Fruit fly (Drosophila melanogaster) whole organism, embryonic: ENCODE measurements around the gene Ir31a.
A peak's percentile ranks its signal among the peaks of the same experiment; 100 is the strongest.

Experiments
- Aef1 ChIP-seq: fragments of 200-800 bp; sonication (Bioruptor generic); IDR thresholded peaks from 3 replicates; pipeline ENCODE4 v1.3.6; 2022; ENCODE audit warnings: missing biosample characterization, missing genetic modification characterization
- BEAF-32 ChIP-seq: fragments of 200-800 bp; sonication (Bioruptor generic); optimal IDR thresholded peaks from 3 replicates; lab custom pipeline; 2017; ENCODE audit warnings: missing biosample characterization, missing genetic modification characterization, mild to moderate bottlenecking, moderate library complexity, missing genetic modification reagents
- CG10979 ChIP-seq: fragments of 200-800 bp; sonication (Bioruptor generic); optimal IDR thresholded peaks from 2 replicates; lab custom pipeline; 2018; ENCODE audit warnings: missing biosample characterization, mild to moderate bottlenecking, missing genetic modification characterization, moderate library complexity
- CG11085 ChIP-seq: fragments of 200-800 bp; sonication (Bioruptor generic); IDR thresholded peaks from 2 replicates; pipeline ENCODE4 v1.3.6; 2022; ENCODE audit warnings: missing biosample characterization, missing genetic modification characterization
- CG12155 ChIP-seq: fragments of 200-800 bp; sonication (Bioruptor generic); optimal IDR thresholded peaks from 3 replicates; lab custom pipeline; 2016; ENCODE audit warnings: missing biosample characterization, missing genetic modification characterization
- CG12299 ChIP-seq: fragments of 200-800 bp; sonication (Bioruptor generic); optimal IDR thresholded peaks from 2 replicates; lab custom pipeline; 2018; ENCODE audit warnings: missing biosample characterization, mild to moderate bottlenecking, missing genetic modification characterization
- CG14667 ChIP-seq: fragments of 200-800 bp; sonication (Bioruptor generic); IDR thresholded peaks from 2 replicates; pipeline ENCODE4 v1.3.6; 2022; ENCODE audit warnings: missing biosample characterization, missing genetic modification characterization
- CG14965 ChIP-seq: fragments of 200-800 bp; sonication (Bioruptor generic); optimal IDR thresholded peaks from 2 replicates; lab custom pipeline; 2016; ENCODE audit warnings: missing biosample characterization, missing genetic modification characterization, borderline replicate concordance
- CG1529 ChIP-seq: fragments of 200-800 bp; sonication (Bioruptor generic); optimal IDR thresholded peaks from 3 replicates; lab custom pipeline; 2018; ENCODE audit warnings: missing biosample characterization, missing genetic modification characterization
- CG15696 ChIP-seq: fragments of 200-800 bp; sonication (Bioruptor generic); optimal IDR thresholded peaks from 2 replicates; lab custom pipeline; 2019; ENCODE audit warnings: missing biosample characterization, mild to moderate bottlenecking, missing genetic modification characterization, moderate library complexity
- CG1603 ChIP-seq: fragments of 200-800 bp; sonication (Bioruptor generic); optimal IDR thresholded peaks from 2 replicates; lab custom pipeline; 2019; ENCODE audit warnings: missing biosample characterization, mild to moderate bottlenecking, missing genetic modification characterization, moderate library complexity
- CG16815 ChIP-seq: fragments of 200-800 bp; sonication (Bioruptor generic); optimal IDR thresholded peaks from 3 replicates; lab custom pipeline; 2017; ENCODE audit warnings: missing biosample characterization, mild to moderate bottlenecking, missing genetic modification characterization
- CG17361 ChIP-seq: fragments of 200-800 bp; sonication (Bioruptor generic); IDR thresholded peaks from 3 replicates; pipeline ENCODE4 v1.3.6; 2022; ENCODE audit warnings: missing biosample characterization, missing genetic modification characterization
- CG17829 ChIP-seq: fragments of 200-800 bp; optimal IDR thresholded peaks from 2 replicates; lab custom pipeline; 2019; ENCODE audit warnings: missing biosample characterization, mild to moderate bottlenecking, missing genetic modification characterization, moderate library complexity
- CG17912 ChIP-seq: fragments of 200-800 bp; sonication (Bioruptor generic); optimal IDR thresholded peaks from 2 replicates; lab custom pipeline; 2018; ENCODE audit warnings: missing biosample characterization, mild to moderate bottlenecking, missing genetic modification characterization
- CG18011 ChIP-seq: fragments of 200-800 bp; sonication (Bioruptor generic); optimal IDR thresholded peaks from 2 replicates; lab custom pipeline; 2017; ENCODE audit warnings: missing biosample characterization, missing genetic modification characterization, mild to moderate bottlenecking, moderate library complexity, missing genotype
- CG18619 ChIP-seq: fragments of 200-800 bp; sonication (Bioruptor generic); optimal IDR thresholded peaks from 3 replicates; lab custom pipeline; 2017; ENCODE audit warnings: missing biosample characterization, mild to moderate bottlenecking, missing genetic modification characterization
- CG2199 ChIP-seq: fragments of 200-800 bp; sonication (Bioruptor generic); IDR thresholded peaks from 3 replicates; pipeline ENCODE4 v1.3.6; 2022; ENCODE audit warnings: missing biosample characterization, missing genetic modification characterization
- CG32772 ChIP-seq: fragments of 200-800 bp; sonication (Bioruptor generic); IDR thresholded peaks from 2 replicates; pipeline ENCODE4 v1.3.6; 2022; ENCODE audit warnings: missing biosample characterization, missing genetic modification characterization
- CG4617 ChIP-seq: fragments of 200-800 bp; sonication (Bioruptor generic); optimal IDR thresholded peaks from 3 replicates; lab custom pipeline; 2016; ENCODE audit warnings: missing biosample characterization, missing genetic modification characterization, borderline replicate concordance
- CG6683 ChIP-seq: fragments of 200-800 bp; sonication (Bioruptor generic); optimal IDR thresholded peaks from 2 replicates; lab custom pipeline; 2017; ENCODE audit warnings: missing biosample characterization, mild to moderate bottlenecking, missing genetic modification characterization, missing genetic modification reagents
- CG8765 ChIP-seq: fragments of 200-800 bp; sonication (Bioruptor generic); IDR thresholded peaks from 2 replicates; pipeline ENCODE4 v1.3.6; 2022; ENCODE audit warnings: missing biosample characterization, missing genetic modification characterization
- CHES-1-like ChIP-seq: fragments of 200-800 bp; sonication (Bioruptor generic); optimal IDR thresholded peaks from 2 replicates; lab custom pipeline; 2016; ENCODE audit warnings: missing biosample characterization, missing genetic modification characterization
- CkIIα-i1 ChIP-seq: fragments of 200-800 bp; sonication (Bioruptor generic); IDR thresholded peaks from 2 replicates; pipeline ENCODE4 v1.3.6; 2022; ENCODE audit warnings: missing biosample characterization, missing genetic modification characterization
- D ChIP-seq, 2 experiments: fragments of 200-800 bp in 1 of 2; fragments of >200 bp in 1 of 2; sonication (Bioruptor generic) in 1 of 2; optimal IDR thresholded peaks; 2 replicates in 1 of 2; 3 replicates in 1 of 2; lab custom pipeline; 2017; ENCODE audit warnings: mild to moderate bottlenecking in 1 of 2, missing biosample characterization in 1 of 2, missing genetic modification characterization in 1 of 2, missing genetic modification reagents in 1 of 2
- HmgD ChIP-seq: fragments of 200-800 bp; sonication (Bioruptor generic); optimal IDR thresholded peaks from 3 replicates; lab custom pipeline; 2016; ENCODE audit warnings: missing biosample characterization, missing genetic modification characterization
- Jarid2 ChIP-seq: fragments of 200-800 bp; sonication (Bioruptor generic); optimal IDR thresholded peaks from 3 replicates; lab custom pipeline; 2017; ENCODE audit warnings: mild to moderate bottlenecking, missing biosample characterization, missing genetic modification reagents, missing genetic modification characterization
- Kr ChIP-seq: fragments of 200-800 bp; sonication (Bioruptor generic); optimal IDR thresholded peaks from 2 replicates; lab custom pipeline; 2017; ENCODE audit warnings: missing biosample characterization, mild to moderate bottlenecking, missing genetic modification characterization
- Sry-β ChIP-seq: fragments of 200-800 bp; sonication (Bioruptor generic); optimal IDR thresholded peaks from 2 replicates; lab custom pipeline; 2018; ENCODE audit warnings: missing biosample characterization, mild to moderate bottlenecking, missing genetic modification characterization, moderate library complexity
- Xrp1 ChIP-seq: fragments of 200-800 bp; sonication (Bioruptor generic); IDR thresholded peaks from 2 replicates; pipeline ENCODE4 v1.3.6; 2022; ENCODE audit warnings: missing biosample characterization, missing genetic modification characterization
- amos ChIP-seq: fragments of 200-800 bp; sonication (Bioruptor generic); IDR thresholded peaks from 2 replicates; pipeline ENCODE4 v1.3.6; 2022; ENCODE audit warnings: missing biosample characterization, missing genetic modification characterization; ENCODE audit not compliant: partially characterized antibody
- ase ChIP-seq: fragments of 200-800 bp; sonication (Bioruptor generic); IDR thresholded peaks from 3 replicates; pipeline ENCODE4 v1.3.6; 2022; ENCODE audit warnings: missing biosample characterization, missing genetic modification characterization
- ato ChIP-seq: fragments of 200-800 bp; sonication (Bioruptor generic); IDR thresholded peaks from 2 replicates; pipeline ENCODE4 v1.3.6; 2022; ENCODE audit warnings: missing biosample characterization, missing genetic modification characterization; ENCODE audit not compliant: partially characterized antibody
- bcd ChIP-seq: fragments of 200-800 bp; sonication (Bioruptor generic); optimal IDR thresholded peaks from 2 replicates; lab custom pipeline; 2017; ENCODE audit warnings: missing biosample characterization, mild to moderate bottlenecking, missing genetic modification characterization
- bsh ChIP-seq, 2 experiments: fragments of 200-800 bp; sonication (Bioruptor generic); optimal IDR thresholded peaks; 2 replicates each; lab custom pipeline; 2017 to 2018; ENCODE audit warnings: mild to moderate bottlenecking in 2 of 2, missing biosample characterization in 2 of 2, missing genetic modification characterization in 2 of 2, moderate library complexity in 1 of 2
- ci ChIP-seq: fragments of 200-800 bp; sonication (Bioruptor generic); IDR thresholded peaks from 3 replicates; pipeline ENCODE4 v1.3.6; 2022; ENCODE audit warnings: missing biosample characterization, missing genetic modification characterization
- da ChIP-seq: fragments of 200-800 bp; sonication (Bioruptor generic); optimal IDR thresholded peaks from 2 replicates; lab custom pipeline; 2016; ENCODE audit warnings: missing biosample characterization, missing genetic modification characterization
- esg ChIP-seq: fragments of 200-800 bp; sonication (Bioruptor generic); conservative IDR thresholded peaks from 2 replicates; pipeline ENCODE4 v1.3.6; 2022; ENCODE audit warnings: missing biosample characterization, missing genetic modification characterization
- gsb ChIP-seq: fragments of 200-800 bp; sonication (Bioruptor generic); IDR thresholded peaks from 2 replicates; pipeline ENCODE4 v1.3.6; 2022; ENCODE audit warnings: missing biosample characterization, missing genetic modification characterization
- hbn ChIP-seq: fragments of 200-800 bp; sonication (Bioruptor generic); IDR thresholded peaks from 2 replicates; pipeline ENCODE4 v1.3.6; 2022; ENCODE audit warnings: missing biosample characterization, missing genetic modification characterization; ENCODE audit not compliant: partially characterized antibody
- hkb ChIP-seq, 2 experiments: fragments of 200-800 bp in 1 of 2; fragments of >200 bp in 1 of 2; sonication (Bioruptor generic) in 1 of 2; IDR thresholded peaks in 1 of 2; optimal IDR thresholded peaks in 1 of 2; 2 replicates each; pipeline versions ENCODE4 v1.3.6 to Lab custom; 2017 to 2022; ENCODE audit warnings: missing biosample characterization in 1 of 2, missing genetic modification characterization in 1 of 2
- jigr1 ChIP-seq: fragments of 200-800 bp; sonication (Bioruptor generic); IDR thresholded peaks from 3 replicates; pipeline ENCODE4 v1.3.6; 2022; ENCODE audit warnings: missing biosample characterization, missing genetic modification characterization
- jumu ChIP-seq: fragments of 200-800 bp; sonication (Bioruptor generic); optimal IDR thresholded peaks from 3 replicates; lab custom pipeline; 2016; ENCODE audit warnings: missing biosample characterization, missing genetic modification characterization
- odd ChIP-seq: fragments of 200-800 bp; sonication (Bioruptor generic); optimal IDR thresholded peaks from 2 replicates; lab custom pipeline; 2017; ENCODE audit warnings: missing biosample characterization, mild to moderate bottlenecking, missing genetic modification characterization
- pros ChIP-seq: fragments of 200-800 bp; sonication (Bioruptor generic); optimal IDR thresholded peaks from 3 replicates; lab custom pipeline; 2019; ENCODE audit warnings: missing biosample characterization, mild to moderate bottlenecking, missing genetic modification characterization, moderate library complexity
- slbo ChIP-seq: fragments of 200-800 bp; sonication (Bioruptor generic); IDR thresholded peaks from 2 replicates; pipeline ENCODE4 v1.3.6; 2022; ENCODE audit warnings: missing biosample characterization, missing genetic modification characterization
- stc ChIP-seq: fragments of 200-800 bp; sonication (Bioruptor generic); IDR thresholded peaks from 2 replicates; pipeline ENCODE4 v1.3.6; 2022; ENCODE audit warnings: missing biosample characterization, missing genetic modification characterization
- vfl ChIP-seq: fragments of 200-800 bp; sonication (Bioruptor generic); optimal IDR thresholded peaks from 2 replicates; lab custom pipeline; 2016; ENCODE audit warnings: missing biosample characterization, missing genetic modification characterization
- zf30C ChIP-seq: fragments of 200-800 bp; sonication (Bioruptor generic); optimal IDR thresholded peaks from 3 replicates; lab custom pipeline; 2018; ENCODE audit warnings: missing biosample characterization, mild to moderate bottlenecking, missing genetic modification characterization

Gene Ir31a

DNA sequence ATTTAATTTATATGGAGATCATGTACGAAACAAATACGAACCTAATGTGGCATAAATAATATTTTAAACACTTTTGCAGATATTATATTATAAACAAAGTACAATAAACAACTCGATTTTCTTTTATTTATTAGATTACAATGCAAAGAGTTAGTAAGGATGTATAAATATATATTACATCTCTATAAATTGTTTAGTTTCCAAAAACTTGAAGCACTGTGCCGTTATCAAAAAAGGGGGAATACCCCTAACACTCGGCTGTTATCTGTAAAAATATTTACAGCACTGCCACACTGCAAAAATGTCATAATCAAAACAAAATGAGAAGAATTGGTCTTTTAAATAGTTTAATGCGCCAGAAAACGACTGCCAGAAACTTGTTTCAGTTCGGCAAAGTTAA is 23.2 kb downstream of the Ir31a start, which contains the start of gene CG5188 (continued):
- TF ChIP-seq CG17361: peak; percentile 69; the same call in 2 of the 3 replicates
- TF ChIP-seq amos: no peak; the same call in 1 of the 2 replicates
- no peak for TF ChIP-seq CG8765
- TF ChIP-seq CG1603 (tag; lab: Kevin White, UChicago): peak; percentile 28
- TF ChIP-seq gsb (GFP tag; lab: Robert Waterston, UW): no peak
- TF ChIP-seq CG1529 (GFP tag; lab: Kevin White, UChicago): peak; percentile 9
- no peak for TF ChIP-seq bcd (GFP tag; lab: Kevin White, UChicago)
- peak; percentile 17 for TF ChIP-seq CG15696 (tag; lab: Kevin White, UChicago)
- no peak for TF ChIP-seq CG32772 (GFP tag; lab: Robert Waterston, UW)
- peak; percentile 68 for TF ChIP-seq CG17829
- peak; percentile 16 for TF ChIP-seq CG18619 (GFP tag; lab: Kevin White, UChicago)
- TF ChIP-seq ci (GFP tag; lab: Robert Waterston, UW): peak; percentile 73; the same call in 2 of the 3 replicates
- TF ChIP-seq CG12155 (GFP tag; lab: Kevin White, UChicago): peak; percentile 37
- no peak for TF ChIP-seq pros (GFP tag; lab: Kevin White, UChicago)
- TF ChIP-seq jigr1 (GFP tag; lab: Robert Waterston, UW): no peak
- no peak for TF ChIP-seq hkb (optimal IDR thresholded peaks at IDR 0.05; lab: Kevin White, UChicago)
- TF ChIP-seq hkb (GFP tag; IDR thresholded peaks at IDR 0.05; lab: Robert Waterston, UW): peak; percentile 61; the same call in 1 of the 2 replicates
- TF ChIP-seq da: no peak
- no peak for TF ChIP-seq CG17912 (GFP tag; lab: Kevin White, UChicago)
- no peak for TF ChIP-seq CkIIα-i1
- TF ChIP-seq CG18011: no peak
- no peak for TF ChIP-seq D (optimal IDR thresholded peaks at IDR 0.05; lab: Kevin White, UChicago)
- no peak for TF ChIP-seq D (GFP tag; optimal IDR thresholded peaks at IDR 0.05; lab: Kevin White, UChicago)
- TF ChIP-seq CG2199 (GFP tag; lab: Robert Waterston, UW): no peak
- TF ChIP-seq Xrp1: peak; percentile 62; the same call in 1 of the 2 replicates
- no peak for TF ChIP-seq Kr
- no peak for TF ChIP-seq ase (GFP tag; lab: Robert Waterston, UW)
- TF ChIP-seq Jarid2 (GFP tag; lab: Kevin White, UChicago): no peak
- peak; percentile 19 for TF ChIP-seq CG4617
- peak; percentile 53; the same call in 1 of the 2 replicates for TF ChIP-seq ato (GFP tag; lab: Robert Waterston, UW)
- no peak for TF ChIP-seq CG6683 (GFP tag; lab: Kevin White, UChicago)
- no peak for TF ChIP-seq zf30C (GFP tag; lab: Kevin White, UChicago)
- TF ChIP-seq stc (GFP tag; lab: Robert Waterston, UW): peak; percentile 62; the same call in 1 of the 2 replicates
- TF ChIP-seq hbn (GFP tag; lab: Robert Waterston, UW): no peak
- TF ChIP-seq Sry-β (GFP tag; lab: Kevin White, UChicago): no peak
- no peak for TF ChIP-seq CG14667
- TF ChIP-seq bsh (GFP tag; optimal IDR thresholded peaks at IDR 0.05; lab: Kevin White, UChicago): peak in 1 of 2 experiments; percentile 48
- TF ChIP-seq BEAF-32 (GFP tag; lab: Kevin White, UChicago): peak; percentile 12
- TF ChIP-seq CG12299 (tag; lab: Kevin White, UChicago): no peak
- TF ChIP-seq HmgD (GFP tag; lab: Kevin White, UChicago): no peak
- TF ChIP-seq Aef1 (GFP tag; lab: Robert Waterston, UW): peak; percentile 45; the same call in 1 of the 3 replicates
- TF ChIP-seq CG11085 (GFP tag; lab: Robert Waterston, UW): no peak; the same call in 1 of the 2 replicates
- TF ChIP-seq esg (GFP tag; lab: Robert Waterston, UW): no peak
- no peak for TF ChIP-seq CG14965 (GFP tag; lab: Kevin White, UChicago)
- peak; percentile 28 for TF ChIP-seq vfl (GFP tag; lab: Kevin White, UChicago)
- peak; percentile 67 for TF ChIP-seq slbo (GFP tag; lab: Robert Waterston, UW)
- peak; percentile 52 for TF ChIP-seq CG10979 (tag; lab: Kevin White, UChicago)
- TF ChIP-seq jumu: peak; percentile 13
- TF ChIP-seq CHES-1-like (GFP tag; lab: Kevin White, UChicago): peak; percentile 20
- TF ChIP-seq odd (GFP tag; lab: Kevin White, UChicago): no peak
- TF ChIP-seq CG16815: no peak
